Fruit fly (Drosophila melanogaster) whole organism, adult: ENCODE data around the gene Hs3st-B.

Source experiments
- CG11617 ChIP-seq: fragments of 200-800 bp; sonication (Bioruptor generic); optimal IDR thresholded peaks from 2 replicates; lab custom pipeline; 2017; ENCODE audit warnings: mild to moderate bottlenecking, missing biosample characterization, missing genetic modification reagents, missing genetic modification characterization
- CG12768 ChIP-seq: fragments of 200-800 bp; sonication (Bioruptor generic); optimal IDR thresholded peaks from 2 replicates; lab custom pipeline; 2017; ENCODE audit warnings: missing biosample characterization, missing genetic modification characterization, mild to moderate bottlenecking, moderate library complexity, missing genetic modification reagents
- CG14711 ChIP-seq: fragments of 200-800 bp; sonication (Bioruptor generic); optimal IDR thresholded peaks from 2 replicates; lab custom pipeline; 2018; ENCODE audit warnings: missing biosample characterization, mild to moderate bottlenecking, missing genetic modification characterization, moderate library complexity
- CG1620 ChIP-seq: fragments of 200-800 bp; sonication (Bioruptor generic); optimal IDR thresholded peaks from 2 replicates; lab custom pipeline; 2016; ENCODE audit warnings: missing biosample characterization, missing genetic modification characterization
- CG5204 ChIP-seq: fragments of 200-800 bp; sonication (Bioruptor generic); optimal IDR thresholded peaks from 2 replicates; lab custom pipeline; 2016; ENCODE audit warnings: missing biosample characterization, missing genetic modification characterization
- CG7045 ChIP-seq: fragments of 200-800 bp; sonication (Bioruptor generic); optimal IDR thresholded peaks from 2 replicates; lab custom pipeline; 2017; ENCODE audit warnings: missing biosample characterization, mild to moderate bottlenecking, missing genetic modification characterization
- Hr96 ChIP-seq: fragments of 200-800 bp; sonication (Bioruptor generic); optimal IDR thresholded peaks from 2 replicates; lab custom pipeline; 2016; ENCODE audit warnings: missing biosample characterization, missing genetic modification characterization
- Mnt ChIP-seq: fragments of 200-800 bp; sonication (Bioruptor generic); optimal IDR thresholded peaks from 2 replicates; lab custom pipeline; 2016; ENCODE audit warnings: missing biosample characterization, mild to moderate bottlenecking, missing genetic modification characterization
- bab1 ChIP-seq: fragments of 200-800 bp; sonication (Bioruptor generic); optimal IDR thresholded peaks from 3 replicates; lab custom pipeline; 2019; ENCODE audit warnings: missing biosample characterization, mild to moderate bottlenecking, missing genetic modification characterization, moderate library complexity
- cic ChIP-seq: fragments of 200-800 bp; sonication (Bioruptor generic); optimal IDR thresholded peaks from 2 replicates; lab custom pipeline; 2017; ENCODE audit warnings: missing biosample characterization, mild to moderate bottlenecking, missing genetic modification characterization, moderate library complexity
- kay ChIP-seq: fragments of 200-800 bp; sonication (Bioruptor generic); peaks from one replicate; lab custom pipeline; 2016; ENCODE audit warnings: missing biosample characterization, missing genetic modification characterization, borderline replicate concordance
- ovo ChIP-seq: fragments of 200-800 bp; sonication (Bioruptor generic); optimal IDR thresholded peaks from 2 replicates; lab custom pipeline; 2016; ENCODE audit warnings: missing biosample characterization, missing genetic modification characterization
- pad ChIP-seq: fragments of 200-800 bp; sonication (Bioruptor generic); optimal IDR thresholded peaks from 3 replicates; lab custom pipeline; 2017; ENCODE audit warnings: missing biosample characterization, missing genetic modification characterization, mild to moderate bottlenecking, moderate library complexity, missing genetic modification reagents
- tj ChIP-seq: fragments of 200-800 bp; sonication (Bioruptor generic); optimal IDR thresholded peaks from 3 replicates; lab custom pipeline; 2017; ENCODE audit warnings: missing biosample characterization, mild to moderate bottlenecking, missing genetic modification characterization, moderate library complexity

- TF ChIP-seq CG7045 (GFP tag; lab: Kevin White, UChicago) (no peak), CG14711 (no peak), CG12768 (GFP tag; lab: Kevin White, UChicago) (no peak), CG5204 (GFP tag; lab: Kevin White, UChicago) (no peak), kay (GFP tag; lab: Kevin White, UChicago) (no peak), tj (no peak), pad (GFP tag; lab: Kevin White, UChicago) (no peak), Hr96 (no peak), bab1 (GFP tag; lab: Kevin White, UChicago) (no peak), ovo (GFP tag; lab: Kevin White, UChicago) (no peak), CG1620 (GFP tag; lab: Kevin White, UChicago) (no peak), CG11617 (no peak), Mnt (GFP tag; lab: Kevin White, UChicago) (no peak), cic (GFP tag; lab: Kevin White, UChicago) (no peak)
Measured at dm6 chrX:19215215-19215614, 33.2 kb upstream of the Hs3st-B start, which contains the start of gene Muc18B.
